Fruit fly (Drosophila melanogaster) whole organism, pupa: ENCODE measurements around the gene CG5639.

ENCODE experiments used
- CG10348 ChIP-seq: fragments of 200-800 bp; sonication (Bioruptor generic); IDR thresholded peaks from 2 replicates; pipeline ENCODE4 v1.3.6; 2022; ENCODE audit warnings: missing biosample characterization, missing genetic modification characterization
- CG12605 ChIP-seq: fragments of 200-800 bp; sonication (Bioruptor generic); IDR thresholded peaks from 2 replicates; pipeline ENCODE4 v1.3.6; 2022; ENCODE audit warnings: missing biosample characterization, missing genetic modification characterization
- CG14655 ChIP-seq: fragments of 200-800 bp; sonication (Bioruptor generic); optimal IDR thresholded peaks from 3 replicates; lab custom pipeline; 2017; ENCODE audit warnings: mild to moderate bottlenecking, missing biosample characterization, missing genetic modification reagents, missing genetic modification characterization
- CG15710 ChIP-seq: fragments of 200-800 bp; sonication (Bioruptor generic); optimal IDR thresholded peaks from 2 replicates; lab custom pipeline; 2018; ENCODE audit warnings: missing biosample characterization, mild to moderate bottlenecking, missing genetic modification characterization, moderate library complexity
- CG32121 ChIP-seq: fragments of 200-800 bp; sonication (Bioruptor generic); IDR thresholded peaks from 2 replicates; pipeline ENCODE4 v1.3.6; 2022; ENCODE audit warnings: missing biosample characterization, missing genetic modification characterization
- CG8159 ChIP-seq: fragments of 200-800 bp; sonication (Bioruptor generic); optimal IDR thresholded peaks from 3 replicates; lab custom pipeline; 2018; ENCODE audit warnings: missing biosample characterization, mild to moderate bottlenecking, missing genetic modification characterization, moderate library complexity
- D1 ChIP-seq: fragments of 200-800 bp; sonication (Bioruptor generic); optimal IDR thresholded peaks from 2 replicates; lab custom pipeline; 2018; ENCODE audit warnings: missing biosample characterization, mild to moderate bottlenecking, missing genetic modification characterization, moderate library complexity
- EcR ChIP-seq: fragments of 200-800 bp; sonication (Bioruptor generic); optimal IDR thresholded peaks from 3 replicates; lab custom pipeline; 2019; ENCODE audit warnings: missing biosample characterization, missing genetic modification characterization, mild to moderate bottlenecking, moderate library complexity, missing genetic modification reagents
- Ets98B ChIP-seq: fragments of 200-800 bp; sonication (Bioruptor generic); IDR thresholded peaks from 2 replicates; pipeline ENCODE4 v1.3.6; 2022; ENCODE audit warnings: missing biosample characterization, missing genetic modification characterization
- Pif1A ChIP-seq: fragments of 200-800 bp; sonication (Bioruptor generic); optimal IDR thresholded peaks from 3 replicates; lab custom pipeline; 2016; ENCODE audit warnings: missing biosample characterization, missing genetic modification characterization
- Pif1B ChIP-seq: fragments of 200-800 bp; sonication (Bioruptor generic); optimal IDR thresholded peaks from 3 replicates; lab custom pipeline; 2016; ENCODE audit warnings: missing biosample characterization, missing genetic modification characterization
- fd96Ca ChIP-seq: fragments of 200-800 bp; sonication (Bioruptor generic); IDR thresholded peaks from 3 replicates; pipeline ENCODE4 v1.3.6; 2022; ENCODE audit warnings: missing biosample characterization, missing genetic modification characterization
- gl ChIP-seq: fragments of 200-800 bp; sonication (Bioruptor generic); optimal IDR thresholded peaks from 2 replicates; lab custom pipeline; 2018; ENCODE audit warnings: missing biosample characterization, mild to moderate bottlenecking, missing genetic modification characterization
- rn ChIP-seq: fragments of 200-800 bp; sonication (Bioruptor generic); IDR thresholded peaks from 2 replicates; pipeline ENCODE4 v1.3.6; 2022; ENCODE audit warnings: missing biosample characterization, missing genetic modification characterization

DNA sequence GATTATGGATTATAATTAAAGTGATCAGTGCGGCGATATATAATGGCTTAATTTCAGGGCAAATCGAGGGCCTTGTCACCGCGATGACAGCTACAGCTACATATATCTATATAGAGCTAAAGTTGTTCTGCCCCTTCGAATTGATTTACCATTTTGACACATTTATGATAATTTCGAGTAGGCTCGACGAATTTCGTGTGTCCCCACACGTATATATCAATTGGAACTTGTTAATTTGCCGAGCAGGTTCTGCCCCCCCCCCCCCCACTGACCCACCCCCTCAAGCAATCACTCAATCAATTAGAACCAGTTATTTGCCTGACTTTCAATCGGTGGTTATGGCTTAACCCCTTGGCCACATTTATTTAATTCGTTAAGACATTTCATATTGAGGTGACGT, 16.5 kb downstream of the CG5639 start:
- no peak for TF ChIP-seq rn (GFP tag; lab: Robert Waterston, UW)
- no peak for TF ChIP-seq Pif1A (GFP tag; lab: Kevin White, UChicago)
- no peak for TF ChIP-seq CG10348
- no peak for TF ChIP-seq D1 (tag; lab: Kevin White, UChicago)
- TF ChIP-seq Pif1B: no peak
- TF ChIP-seq fd96Ca: no peak
- TF ChIP-seq EcR (GFP tag; lab: Kevin White, UChicago): no peak
- TF ChIP-seq gl (tag; lab: Kevin White, UChicago): no peak
- TF ChIP-seq CG15710 (tag; lab: Kevin White, UChicago): no peak
- no peak for TF ChIP-seq CG8159 (tag; lab: Kevin White, UChicago)
- TF ChIP-seq Ets98B (GFP tag; lab: Robert Waterston, UW): no peak
- TF ChIP-seq CG32121 (GFP tag; lab: Robert Waterston, UW): no peak
- no peak for TF ChIP-seq CG12605 (GFP tag; lab: Robert Waterston, UW)
- no peak for TF ChIP-seq CG14655 (GFP tag; lab: Kevin White, UChicago)
